Worm (Caenorhabditis elegans) whole organism, L2 larva: Measurements from ENCODE around the gene phf-34.
A peak's percentile ranks its signal among the peaks of the same experiment; 100 is the strongest.

ENCODE experiments used
- C34F6.9 ChIP-seq: fragments of 150-350 bp; optimal IDR thresholded peaks from 2 replicates; lab custom pipeline; 2014; ENCODE audit warnings: missing biosample characterization, missing genetic modification characterization
- F13H6.1 ChIP-seq: sonication (generic microtip); optimal IDR thresholded peaks from 2 replicates; lab custom pipeline; 2016; ENCODE audit warnings: missing genetic modification characterization, missing compliant biosample characterization
- R02D3.7 ChIP-seq: fragments of 150-350 bp; optimal IDR thresholded peaks from 2 replicates; lab custom pipeline; 2014; ENCODE audit warnings: missing biosample characterization, missing genetic modification characterization
- ceh-16 ChIP-seq: fragments of 150-350 bp; optimal IDR thresholded peaks from 2 replicates; lab custom pipeline; 2014; ENCODE audit warnings: missing biosample characterization, missing genetic modification characterization
- crh-2 ChIP-seq: sonication (generic microtip); optimal IDR thresholded peaks from 2 replicates; lab custom pipeline; 2017; ENCODE audit warnings: missing biosample characterization, missing genetic modification characterization
- dmd-4 ChIP-seq: sonication (generic microtip); optimal IDR thresholded peaks from 2 replicates; lab custom pipeline; 2017; ENCODE audit warnings: missing biosample characterization, missing genetic modification characterization
- elt-1 ChIP-seq: fragments of 150-350 bp; optimal IDR thresholded peaks from 2 replicates; lab custom pipeline; 2014; ENCODE audit warnings: missing biosample characterization, missing genetic modification characterization
- elt-3 ChIP-seq: sonication (generic microtip); optimal IDR thresholded peaks from 2 replicates; lab custom pipeline; 2017; ENCODE audit warnings: missing biosample characterization, missing genetic modification characterization
- fos-1 ChIP-seq: fragments of 150-350 bp; optimal IDR thresholded peaks from 2 replicates; lab custom pipeline; 2014; ENCODE audit warnings: missing biosample characterization, missing genetic modification characterization
- gmeb-1 ChIP-seq: fragments of 150-350 bp; optimal IDR thresholded peaks from 2 replicates; lab custom pipeline; 2014; ENCODE audit warnings: missing biosample characterization, missing genetic modification characterization
- lin-13 ChIP-seq: fragments of 150-350 bp; optimal IDR thresholded peaks from 2 replicates; lab custom pipeline; 2014; ENCODE audit warnings: missing biosample characterization, missing genetic modification reagents, missing genetic modification characterization
- lsy-2 ChIP-seq, 2 experiments: fragments of 150-350 bp in 1 of 2; sonication (generic microtip) in 1 of 2; optimal IDR thresholded peaks; 2 replicates each; lab custom pipeline; 2014 to 2017; ENCODE audit warnings: missing biosample characterization in 2 of 2, missing genetic modification characterization in 2 of 2
- mab-5 ChIP-seq: fragments of 150-350 bp; optimal IDR thresholded peaks from 2 replicates; lab custom pipeline; 2014; ENCODE audit warnings: missing biosample characterization, missing genetic modification characterization
- mdl-1 ChIP-seq, 2 experiments: fragments of 150-350 bp in 1 of 2; sonication (generic microtip) in 1 of 2; optimal IDR thresholded peaks; 2 replicates each; lab custom pipeline; 2017; ENCODE audit warnings: missing biosample characterization in 2 of 2, missing genetic modification characterization in 2 of 2
- nhr-12 ChIP-seq: fragments of 150-350 bp; optimal IDR thresholded peaks from 2 replicates; lab custom pipeline; 2014; ENCODE audit warnings: missing biosample characterization, missing genetic modification characterization
- nhr-129 ChIP-seq: fragments of 150-350 bp; optimal IDR thresholded peaks from 2 replicates; lab custom pipeline; 2014; ENCODE audit warnings: missing biosample characterization, missing genetic modification characterization
- nhr-21 ChIP-seq: fragments of 150-350 bp; optimal IDR thresholded peaks from 2 replicates; lab custom pipeline; 2014; ENCODE audit warnings: missing biosample characterization, missing genetic modification characterization
- nhr-23 ChIP-seq: fragments of 150-350 bp; optimal IDR thresholded peaks from 2 replicates; lab custom pipeline; 2014; ENCODE audit warnings: missing biosample characterization, missing genetic modification reagents, missing genetic modification characterization
- nhr-237 ChIP-seq: fragments of 150-350 bp; optimal IDR thresholded peaks from 2 replicates; lab custom pipeline; 2014; ENCODE audit warnings: missing biosample characterization, missing genetic modification characterization
- nhr-6 ChIP-seq: fragments of 150-350 bp; optimal IDR thresholded peaks from 2 replicates; lab custom pipeline; 2014; ENCODE audit warnings: missing biosample characterization, missing genetic modification characterization
- nhr-77 ChIP-seq: fragments of 150-350 bp; optimal IDR thresholded peaks from 2 replicates; lab custom pipeline; 2014; ENCODE audit warnings: missing biosample characterization, missing genetic modification characterization
- sem-4 ChIP-seq: fragments of 150-350 bp; optimal IDR thresholded peaks from 2 replicates; lab custom pipeline; 2014; ENCODE audit warnings: missing biosample characterization, missing genetic modification reagents, missing genetic modification characterization
- skn-1 ChIP-seq: sonication (generic microtip); optimal IDR thresholded peaks from 2 replicates; lab custom pipeline; 2017; ENCODE audit warnings: missing biosample characterization, missing genetic modification characterization
- sma-3 ChIP-seq: sonication (generic microtip); optimal IDR thresholded peaks from 2 replicates; lab custom pipeline; 2016; ENCODE audit warnings: missing genetic modification reagents, missing genetic modification characterization, missing compliant biosample characterization
- sma-9 ChIP-seq, 2 experiments: fragments of 150-350 bp in 1 of 2; sonication (generic microtip) in 1 of 2; optimal IDR thresholded peaks; 2 replicates each; lab custom pipeline; 2014 to 2016; ENCODE audit warnings: missing genetic modification characterization in 2 of 2, mild to moderate bottlenecking in 1 of 2, missing biosample characterization in 1 of 2, missing compliant biosample characterization in 1 of 2, missing genetic modification reagents in 1 of 2, moderate library complexity in 1 of 2
- unc-39 ChIP-seq: fragments of 150-350 bp; optimal IDR thresholded peaks from 2 replicates; lab custom pipeline; 2014; ENCODE audit warnings: missing biosample characterization, missing genetic modification characterization
- unc-55 ChIP-seq: fragments of 150-350 bp; sonication (generic microtip); optimal IDR thresholded peaks from 3 replicates; lab custom pipeline; 2014; ENCODE audit warnings: missing biosample characterization, missing genetic modification reagents, missing genetic modification characterization
- unc-62 ChIP-seq: fragments of 150-350 bp; optimal IDR thresholded peaks from 2 replicates; lab custom pipeline; 2014; ENCODE audit warnings: missing biosample characterization, missing genetic modification reagents, missing genetic modification characterization
- ztf-1 ChIP-seq: fragments of 200-800 bp; sonication (Bioruptor generic); conservative IDR thresholded peaks from 2 replicates; pipeline ENCODE4 v1.3.6; 2022; ENCODE audit warnings: missing genetic modification characterization, missing compliant biosample characterization
- ztf-11 ChIP-seq: sonication (generic microtip); optimal IDR thresholded peaks from 2 replicates; lab custom pipeline; 2017; ENCODE audit warnings: missing biosample characterization, missing genetic modification characterization

Gene phf-34

ce11 chrX:9932226-9932773 is 33.0 kb upstream of the phf-34 start, which contains the start of gene tsp-21 (continued):
- peak; percentile 26 for TF ChIP-seq sma-9 (GFP tag; optimal IDR thresholded peaks at IDR 0.05; lab: Kevin White, UChicago)
- no peak for TF ChIP-seq sma-9 (tag; optimal IDR thresholded peaks at IDR 0.05; lab: Kevin White, UChicago)

- TF ChIP-seq C34F6.9 (tag; lab: Kevin White, UChicago) (no peak), F13H6.1 (tag; lab: Kevin White, UChicago) (peak; percentile 17), mab-5 (tag; lab: Kevin White, UChicago) (no peak), skn-1 (tag; lab: Kevin White, UChicago) (no peak)
Observed at ce11 chrX:9931362-9931761, 32.1 kb upstream of the phf-34 start, which contains the start of gene nra-3. Gene nra-3, minus strand, starts transcription at chrX:9931462.

ce11 chrX:9927993-9928392 is 28.7 kb upstream of the phf-34 start:
- peak; percentile 29 for TF ChIP-seq nhr-21
- no peak for TF ChIP-seq sem-4 (tag; lab: Kevin White, UChicago)
- no peak for TF ChIP-seq mab-5 (tag; lab: Kevin White, UChicago)
- no peak for TF ChIP-seq unc-55 (GFP tag; lab: Kevin White, UChicago)
- TF ChIP-seq crh-2: no peak
- peak; percentile 30 for TF ChIP-seq C34F6.9 (tag; lab: Kevin White, UChicago)
- no peak for TF ChIP-seq unc-62 (GFP tag; lab: Kevin White, UChicago)

DNA sequence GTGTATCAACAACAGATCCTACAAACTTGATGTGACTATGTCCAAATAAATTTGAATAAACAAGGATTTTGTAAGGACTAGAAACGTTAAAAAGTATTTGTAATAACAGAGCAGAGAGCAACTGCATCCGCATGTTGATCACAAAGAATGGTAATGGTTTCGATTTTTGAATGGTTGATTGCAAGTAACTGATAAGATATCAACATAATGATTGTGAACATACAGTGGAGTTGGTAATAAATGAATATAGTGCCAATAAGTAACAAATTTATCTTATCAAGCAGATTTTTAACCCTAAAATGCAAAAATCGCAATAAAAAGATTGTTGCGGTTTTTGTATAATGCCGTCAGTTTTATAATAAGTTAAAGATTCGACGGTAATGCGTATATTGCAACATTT is 25.7 kb upstream of the phf-34 start, which contains the start of gene ugt-23:
Gene ugt-23 (minus strand): TSS at position 212 of the 400 bp plus-strand sequence.
- peak; percentile 69 for TF ChIP-seq fos-1 (tag; lab: Kevin White, UChicago)
- TF ChIP-seq mdl-1 (tag; optimal IDR thresholded peaks at IDR 0.05; lab: Kevin White, UChicago): no peak
- TF ChIP-seq sem-4 (tag; lab: Kevin White, UChicago): no peak
- no peak for TF ChIP-seq unc-39 (tag; lab: Kevin White, UChicago)
- TF ChIP-seq ztf-1: no peak
- no peak for TF ChIP-seq ceh-16 (tag; lab: Kevin White, UChicago)
- no peak for TF ChIP-seq ztf-11 (tag; lab: Kevin White, UChicago)
- TF ChIP-seq, all 48 proteins: peak for 1

- TF ChIP-seq sma-3 (GFP tag; lab: Kevin White, UChicago) (no peak), fos-1 (tag; lab: Kevin White, UChicago) (no peak), nhr-23 (tag; lab: Kevin White, UChicago) (no peak), nhr-237 (tag; lab: Kevin White, UChicago) (no peak), ztf-11 (tag; lab: Kevin White, UChicago) (no peak), nhr-6 (tag; lab: Kevin White, UChicago) (no peak), R02D3.7 (no peak), C34F6.9 (tag; lab: Kevin White, UChicago) (no peak), nhr-129 (tag; lab: Kevin White, UChicago) (no peak)
Observed at ce11 chrX:9921257-9921656, 22.0 kb upstream of the phf-34 start, which contains the start of gene C17G1.2. Gene C17G1.2, plus strand, starts transcription at chrX:9921557.

DNA sequence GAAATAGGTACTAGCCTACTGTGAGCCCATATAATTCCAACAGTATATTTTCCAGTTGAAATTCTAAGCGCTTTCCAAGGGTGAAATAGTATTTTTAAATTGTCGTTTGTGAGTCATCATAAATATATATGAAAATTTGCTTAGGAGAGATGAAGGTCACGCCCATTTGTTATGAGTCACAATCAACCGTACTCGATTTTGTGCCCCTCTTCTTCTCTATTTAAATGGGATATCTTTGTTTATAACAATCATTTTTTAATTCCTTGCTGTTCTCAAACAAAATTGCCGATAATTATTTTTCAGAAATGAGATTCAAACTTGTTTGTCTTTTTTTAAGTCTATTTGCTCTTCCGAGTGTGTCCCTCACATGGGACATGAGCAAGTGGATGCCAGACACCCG is 19.7 kb upstream of the phf-34 start, which contains the start of gene folr-1:
Gene folr-1 (plus strand): TSS at position 301 of the 400 bp plus-strand sequence.
- TF ChIP-seq lin-13 (GFP tag; lab: Kevin White, UChicago): no peak
- TF ChIP-seq elt-3 (tag; lab: Kevin White, UChicago): no peak
- TF ChIP-seq elt-1: no peak
- no peak for TF ChIP-seq nhr-23 (tag; lab: Kevin White, UChicago)
- no peak for TF ChIP-seq ceh-16 (tag; lab: Kevin White, UChicago)
- no peak for TF ChIP-seq nhr-77 (tag; lab: Kevin White, UChicago)
- no peak for TF ChIP-seq dmd-4
- no peak for TF ChIP-seq lsy-2 (tag; optimal IDR thresholded peaks at IDR 0.05; lab: Kevin White, UChicago)
- TF ChIP-seq nhr-12 (tag; lab: Kevin White, UChicago): no peak
- no peak for TF ChIP-seq ztf-11 (tag; lab: Kevin White, UChicago)
- TF ChIP-seq gmeb-1 (tag; lab: Kevin White, UChicago): no peak
- TF ChIP-seq fos-1 (tag; lab: Kevin White, UChicago): no peak
- no peak for TF ChIP-seq unc-39 (tag; lab: Kevin White, UChicago)
